Worm (Caenorhabditis elegans) whole organism, L3 larva: ENCODE data around the gene ent-7.

Source experiments
- elt-1 ChIP-seq: fragments of 150-350 bp; optimal IDR thresholded peaks from 2 replicates; lab custom pipeline; 2014; ENCODE audit warnings: missing biosample characterization, missing genetic modification characterization
- lin-39 ChIP-seq: fragments of 150-350 bp; optimal IDR thresholded peaks from 2 replicates; lab custom pipeline; 2018; ENCODE audit warnings: missing biosample characterization, missing genetic modification reagents, missing genetic modification characterization
- mdl-1 ChIP-seq: fragments of 150-350 bp; optimal IDR thresholded peaks from 2 replicates; lab custom pipeline; 2014; ENCODE audit warnings: missing biosample characterization, missing genetic modification characterization
- nhr-11 ChIP-seq: fragments of 150-350 bp; optimal IDR thresholded peaks from 2 replicates; lab custom pipeline; 2014; ENCODE audit warnings: missing biosample characterization, missing genetic modification characterization

DNA sequence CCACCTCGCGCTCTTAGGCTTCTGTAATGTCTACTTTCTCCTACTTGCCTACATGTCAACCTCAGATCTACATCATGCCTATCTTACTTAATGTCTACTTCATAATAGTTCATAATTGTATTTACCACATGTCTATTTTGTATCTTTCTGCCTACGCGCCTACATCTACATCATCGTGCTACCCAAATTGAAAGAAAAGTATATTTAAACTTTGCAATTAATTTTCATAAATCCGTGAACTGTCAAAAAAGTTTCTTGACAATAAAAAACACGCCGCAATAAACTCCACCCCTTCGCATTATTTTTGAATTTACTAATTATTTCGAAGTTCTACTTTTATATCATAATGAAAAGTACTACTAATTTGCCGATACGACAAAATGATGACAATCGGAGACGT lies 5.9 kb downstream of the ent-7 start, which contains the start of gene F44D12.8:
- no peak for TF ChIP-seq nhr-11 (tag; lab: Kevin White, UChicago)
- no peak for TF ChIP-seq lin-39 (tag; lab: Kevin White, UChicago)
- TF ChIP-seq elt-1, result no peak
- TF ChIP-seq mdl-1 (tag; lab: Kevin White, UChicago), result no peak
